Worm (Caenorhabditis elegans): ENCODE measurements around the gene ZK856.16.

ZK856.16 gene

ce11 chrV:10205483-10205882, at the start of gene ZK856.16:
Gene ZK856.16, minus strand, starts transcription at chrV:10205583.
- TF ChIP-seq unc-62 (GFP tag; optimal IDR thresholded peaks at IDR 0.05): no peak

- no peak for TF ChIP-seq unc-62 (GFP tag; optimal IDR thresholded peaks at IDR 0.05)
These were observed 49.7 kb upstream of the ZK856.16 start, which contains the start of gene rop-1 for ce11 chrV:10255005-10255472. Gene rop-1, minus strand, starts transcription at chrV:10255055.

- no peak for TF ChIP-seq unc-62 (GFP tag; optimal IDR thresholded peaks at IDR 0.05)
These were observed 47.3 kb upstream of the ZK856.16 start for ce11 chrV:10252682-10253081.

- no peak for TF ChIP-seq unc-62 (GFP tag; optimal IDR thresholded peaks at IDR 0.05)
These were observed 44.1 kb upstream of the ZK856.16 start for ce11 chrV:10249515-10249914.

- TF ChIP-seq unc-62 (GFP tag; optimal IDR thresholded peaks at IDR 0.05): no peak
These were observed 43.0 kb upstream of the ZK856.16 start, which contains the start of gene akt-1 for ce11 chrV:10248255-10248979. Gene akt-1, plus strand, starts transcription at chrV:10248905.

- no peak for TF ChIP-seq unc-62 (GFP tag; optimal IDR thresholded peaks at IDR 0.05)
These were observed 42.4 kb upstream of the ZK856.16 start for ce11 chrV:10247673-10248239.

ce11 chrV:10246967-10247366, 41.6 kb upstream of the ZK856.16 start:
- TF ChIP-seq unc-62 (GFP tag; optimal IDR thresholded peaks at IDR 0.05): no peak

- TF ChIP-seq unc-62 (GFP tag; optimal IDR thresholded peaks at IDR 0.05): no peak
These were observed 41.1 kb upstream of the ZK856.16 start for ce11 chrV:10246443-10246885.

ce11 chrV:10245615-10246014, 40.2 kb upstream of the ZK856.16 start:
- no peak for TF ChIP-seq unc-62 (GFP tag; optimal IDR thresholded peaks at IDR 0.05)

ce11 chrV:10244018-10244720, 38.8 kb upstream of the ZK856.16 start:
- no peak for TF ChIP-seq unc-62 (GFP tag; optimal IDR thresholded peaks at IDR 0.05)

ce11 chrV:10243105-10243504, 37.7 kb upstream of the ZK856.16 start, which contains the start of gene C12D8.9:
Gene C12D8.9, minus strand, starts transcription at chrV:10243205.
- TF ChIP-seq unc-62 (GFP tag; optimal IDR thresholded peaks at IDR 0.05): no peak

- TF ChIP-seq unc-62 (GFP tag; optimal IDR thresholded peaks at IDR 0.05): no peak
These were observed 35.9 kb upstream of the ZK856.16 start, which contains the start of the genes C12D8.21 and col-148 for ce11 chrV:10241121-10241803. Gene C12D8.21, minus strand, starts transcription at chrV:10241188. Gene col-148, plus strand, starts transcription at chrV:10241753.

- TF ChIP-seq unc-62 (GFP tag; optimal IDR thresholded peaks at IDR 0.05): no peak
These were observed 34.5 kb upstream of the ZK856.16 start, which contains the start of gene fipr-8 for ce11 chrV:10239861-10240260. Gene fipr-8, minus strand, starts transcription at chrV:10239961.

- no peak for TF ChIP-seq unc-62 (GFP tag; optimal IDR thresholded peaks at IDR 0.05)
These were observed 33.3 kb upstream of the ZK856.16 start, which contains the start of gene fubl-1 for ce11 chrV:10238665-10239064. Gene fubl-1, minus strand, starts transcription at chrV:10238866.

- no peak for TF ChIP-seq unc-62 (GFP tag; optimal IDR thresholded peaks at IDR 0.05)
These were observed 32.6 kb upstream of the ZK856.16 start for ce11 chrV:10237959-10238444.

Measured in whole organism, dauer.